Worm (Caenorhabditis elegans) whole organism, L3 larva: ENCODE measurements around the gene T12B3.2.
A peak's percentile ranks its signal among the peaks of the same experiment; 100 is the strongest.

Experiments used
- R02D3.7 ChIP-seq: fragments of 150-350 bp; optimal IDR thresholded peaks from 2 replicates; lab custom pipeline; 2014; ENCODE audit warnings: missing biosample characterization, missing genetic modification characterization
- ZK546.5 ChIP-seq: sonication (generic microtip); optimal IDR thresholded peaks from 2 replicates; lab custom pipeline; 2017; ENCODE audit warnings: missing biosample characterization, missing genetic modification characterization
- aly-2 ChIP-seq: fragments of 150-350 bp; optimal IDR thresholded peaks from 2 replicates; lab custom pipeline; 2014; ENCODE audit warnings: missing biosample characterization, missing genetic modification characterization
- ama-1 ChIP-seq: fragments of 150-350 bp; optimal IDR thresholded peaks from 2 replicates; lab custom pipeline; 2018
- ceh-16 ChIP-seq: sonication (generic microtip); optimal IDR thresholded peaks from 2 replicates; lab custom pipeline; 2017; ENCODE audit warnings: missing biosample characterization, missing genetic modification characterization
- ceh-28 ChIP-seq: fragments of 150-350 bp; optimal IDR thresholded peaks from 2 replicates; lab custom pipeline; 2014; ENCODE audit warnings: missing biosample characterization, missing genetic modification reagents, missing genetic modification characterization
- ceh-82 ChIP-seq: fragments of 150-350 bp; optimal IDR thresholded peaks from 2 replicates; lab custom pipeline; 2014; ENCODE audit warnings: missing biosample characterization, missing genetic modification characterization
- ceh-9 ChIP-seq: sonication (generic microtip); optimal IDR thresholded peaks from 2 replicates; lab custom pipeline; 2018; ENCODE audit warnings: missing biosample characterization, missing genetic modification characterization
- daf-12 ChIP-seq: fragments of 150-350 bp; optimal IDR thresholded peaks from 2 replicates; lab custom pipeline; 2014; ENCODE audit warnings: missing biosample characterization, missing genetic modification reagents, missing genetic modification characterization
- egl-5 ChIP-seq: fragments of 150-350 bp; optimal IDR thresholded peaks from 2 replicates; lab custom pipeline; 2017; ENCODE audit warnings: missing biosample characterization, missing genetic modification reagents, missing genetic modification characterization, inconsistent platforms
- elt-1 ChIP-seq: fragments of 150-350 bp; optimal IDR thresholded peaks from 2 replicates; lab custom pipeline; 2014; ENCODE audit warnings: missing biosample characterization, missing genetic modification characterization
- elt-2 ChIP-seq: sonication (generic microtip); optimal IDR thresholded peaks from 2 replicates; lab custom pipeline; 2016; ENCODE audit warnings: missing genetic modification reagents, mild to moderate bottlenecking, missing genetic modification characterization, missing compliant biosample characterization
- elt-3 ChIP-seq, 3 experiments: fragments of 150-350 bp in 1 of 3; sonication (generic microtip) in 2 of 3; optimal IDR thresholded peaks; 2 replicates in 2 of 3; 4 replicates in 1 of 3; lab custom pipeline; 2014 to 2017; ENCODE audit warnings: missing biosample characterization in 3 of 3, missing genetic modification characterization in 3 of 3
- eor-1 ChIP-seq, 2 experiments: fragments of 150-350 bp; optimal IDR thresholded peaks; 2 replicates each; lab custom pipeline; 2014 to 2018; ENCODE audit warnings: missing biosample characterization in 2 of 2, missing genetic modification characterization in 2 of 2
- fkh-10 ChIP-seq: sonication (generic microtip); optimal IDR thresholded peaks from 2 replicates; lab custom pipeline; 2017; ENCODE audit warnings: missing biosample characterization, missing genetic modification reagents, missing genetic modification characterization
- hmg-11 ChIP-seq: sonication (generic microtip); optimal IDR thresholded peaks from 2 replicates; lab custom pipeline; 2016; ENCODE audit warnings: missing genetic modification characterization, missing compliant biosample characterization
- jun-1 ChIP-seq: fragments of 150-350 bp; optimal IDR thresholded peaks from 2 replicates; lab custom pipeline; 2014; ENCODE audit warnings: missing biosample characterization, missing genetic modification reagents, missing genetic modification characterization
- lin-15B ChIP-seq: fragments of 150-350 bp; optimal IDR thresholded peaks from 2 replicates; lab custom pipeline; 2014; ENCODE audit warnings: missing biosample characterization, missing genetic modification characterization
- lsy-12 ChIP-seq: sonication (generic microtip); optimal IDR thresholded peaks from 2 replicates; lab custom pipeline; 2016; ENCODE audit warnings: mild to moderate bottlenecking, missing genetic modification characterization, missing compliant biosample characterization
- mdl-1 ChIP-seq: fragments of 150-350 bp; optimal IDR thresholded peaks from 2 replicates; lab custom pipeline; 2014; ENCODE audit warnings: missing biosample characterization, missing genetic modification characterization
- nfya-1 ChIP-seq: sonication (generic microtip); optimal IDR thresholded peaks from 2 replicates; lab custom pipeline; 2017; ENCODE audit warnings: missing genetic modification characterization, mild to moderate bottlenecking, missing compliant biosample characterization, antibody characterized with exemption, moderate library complexity; ENCODE audit not compliant: insufficient read depth
- nhr-23 ChIP-seq: fragments of 150-350 bp; optimal IDR thresholded peaks from 2 replicates; lab custom pipeline; 2014; ENCODE audit warnings: missing biosample characterization, missing genetic modification reagents, missing genetic modification characterization
- nhr-237 ChIP-seq: fragments of 150-350 bp; optimal IDR thresholded peaks from 2 replicates; lab custom pipeline; 2014; ENCODE audit warnings: missing biosample characterization, missing genetic modification characterization
- nhr-25 ChIP-seq: sonication (generic microtip); optimal IDR thresholded peaks from 2 replicates; lab custom pipeline; 2017; ENCODE audit warnings: missing biosample characterization, missing genetic modification characterization
- nhr-28 ChIP-seq: fragments of 150-350 bp; optimal IDR thresholded peaks from 2 replicates; lab custom pipeline; 2014; ENCODE audit warnings: missing biosample characterization, missing genetic modification characterization
- nhr-43 ChIP-seq: sonication (generic microtip); optimal IDR thresholded peaks from 2 replicates; lab custom pipeline; 2016; ENCODE audit warnings: mild to moderate bottlenecking, missing genetic modification characterization, missing compliant biosample characterization; ENCODE audit not compliant: poor library complexity, severe bottlenecking
- nhr-67 ChIP-seq: fragments of 150-350 bp; optimal IDR thresholded peaks from 2 replicates; lab custom pipeline; 2014; ENCODE audit warnings: missing biosample characterization, missing genetic modification characterization
- nhr-76 ChIP-seq: fragments of 150-350 bp; sonication (generic microtip); optimal IDR thresholded peaks from 5 replicates; lab custom pipeline; 2014; ENCODE audit warnings: missing biosample characterization, missing genetic modification characterization
- pha-4 ChIP-seq: fragments of 150-350 bp; optimal IDR thresholded peaks from 2 replicates; lab custom pipeline; 2014; ENCODE audit warnings: missing biosample characterization, missing genetic modification reagents, missing genetic modification characterization
- pqm-1 ChIP-seq: fragments of 150-350 bp; optimal IDR thresholded peaks from 2 replicates; lab custom pipeline; 2017; ENCODE audit warnings: missing biosample characterization, missing genetic modification characterization, inconsistent platforms
- skn-1 ChIP-seq: fragments of 150-350 bp; optimal IDR thresholded peaks from 2 replicates; lab custom pipeline; 2014; ENCODE audit warnings: missing biosample characterization, missing genetic modification characterization
- snpc-4 ChIP-seq: fragments of 150-350 bp; optimal IDR thresholded peaks from 2 replicates; lab custom pipeline; 2014; ENCODE audit warnings: missing biosample characterization, missing genetic modification characterization
- unc-39 ChIP-seq: sonication (generic microtip); optimal IDR thresholded peaks from 4 replicates; lab custom pipeline; 2017; ENCODE audit warnings: missing biosample characterization, missing genetic modification characterization
- unc-62 ChIP-seq: fragments of 150-350 bp; sonication (generic microtip); optimal IDR thresholded peaks from 4 replicates; lab custom pipeline; 2014; ENCODE audit warnings: missing biosample characterization, missing genetic modification reagents, missing genetic modification characterization
- ztf-11 ChIP-seq: fragments of 150-350 bp; optimal IDR thresholded peaks from 2 replicates; lab custom pipeline; 2014; ENCODE audit warnings: missing biosample characterization, missing genetic modification characterization
- ztf-4 ChIP-seq: fragments of 150-350 bp; optimal IDR thresholded peaks from 2 replicates; lab custom pipeline; 2014; ENCODE audit warnings: missing biosample characterization, missing genetic modification characterization

T12B3.2 gene

DNA sequence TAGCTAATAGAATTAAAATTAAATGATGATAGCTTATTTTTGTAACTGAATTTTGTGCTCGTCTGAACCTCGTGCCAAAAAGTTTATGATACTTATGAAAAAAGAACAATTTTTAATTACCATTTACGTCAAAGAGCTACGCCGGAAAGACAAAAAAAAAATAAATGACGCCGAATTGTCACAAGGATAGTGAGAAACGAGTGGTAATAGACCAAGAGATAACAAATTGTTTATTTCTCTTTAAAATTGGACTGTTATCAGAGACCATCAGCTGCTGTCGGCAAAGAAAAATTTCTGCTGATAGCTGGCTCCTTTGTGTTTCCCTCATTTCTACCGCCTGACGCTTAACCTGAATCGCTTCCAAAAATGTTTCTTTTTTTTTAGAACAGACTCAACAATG, 17.1 kb downstream of the T12B3.2 start, which contains the start of gene pitr-1:
pitr-1 (plus strand) TSS at position 386 of the 400 bp plus-strand sequence.
- TF ChIP-seq nhr-23 (no peak), ceh-28 (no peak), nhr-237 (no peak), lsy-12 (tag; lab: Kevin White, UChicago) (no peak), egl-5 (tag; lab: Kevin White, UChicago) (no peak), ama-1 (lab: Kevin White, UChicago) (no peak), elt-3 (tag; optimal IDR thresholded peaks at IDR 0.05; lab: Kevin White, UChicago) (no peak), nhr-67 (tag; lab: Kevin White, UChicago) (no peak), daf-12 (tag; lab: Kevin White, UChicago) (no peak), nfya-1 (tag; lab: Kevin White, UChicago) (no peak), ceh-9 (no peak), skn-1 (tag; lab: Kevin White, UChicago) (no peak), jun-1 (tag; lab: Kevin White, UChicago) (peak; percentile 70), nhr-28 (tag; lab: Kevin White, UChicago) (no peak), ceh-82 (tag; lab: Kevin White, UChicago) (no peak), unc-39 (tag; lab: Kevin White, UChicago) (no peak), mdl-1 (tag; lab: Kevin White, UChicago) (no peak), aly-2 (tag; lab: Kevin White, UChicago) (no peak), elt-2 (tag; lab: Kevin White, UChicago) (peak; percentile 87), ztf-11 (tag; lab: Kevin White, UChicago) (no peak), unc-62 (GFP tag; lab: Kevin White, UChicago) (no peak), pha-4 (tag; lab: Kevin White, UChicago) (peak; percentile 30), nhr-43 (no peak), pqm-1 (tag; lab: Kevin White, UChicago) (peak; percentile 83), ZK546.5 (tag; lab: Kevin White, UChicago) (no peak), nhr-25 (tag; lab: Kevin White, UChicago) (no peak), snpc-4 (tag; lab: Kevin White, UChicago) (no peak), ceh-16 (tag; lab: Kevin White, UChicago) (no peak)

DNA sequence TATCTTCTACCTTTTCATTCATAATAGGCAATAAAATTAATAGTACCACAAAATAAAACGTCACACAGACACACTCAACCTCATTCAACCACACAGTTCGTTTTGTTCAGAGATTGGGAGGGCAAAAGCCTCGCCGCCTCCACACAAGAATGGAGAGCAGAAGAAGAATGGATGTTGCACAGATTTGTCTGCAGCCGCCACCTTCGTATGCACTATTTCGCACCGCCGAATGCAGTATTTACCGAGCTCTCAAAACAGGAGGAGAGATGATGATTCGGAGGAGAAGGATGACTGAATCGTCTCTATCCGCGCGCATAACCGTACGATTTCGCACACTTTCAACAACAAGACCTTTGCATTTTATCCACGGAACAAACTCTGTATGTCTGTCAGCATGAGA, 20.9 kb downstream of the T12B3.2 start:
- peak; percentile 14 for TF ChIP-seq ama-1 (lab: Kevin White, UChicago)
- TF ChIP-seq egl-5 (tag; lab: Kevin White, UChicago) = no peak
- peak; percentile 28 for TF ChIP-seq lsy-12 (tag; lab: Kevin White, UChicago)
- TF ChIP-seq elt-3 (tag; optimal IDR thresholded peaks at IDR 0.05; lab: Kevin White, UChicago) = no peak

DNA sequence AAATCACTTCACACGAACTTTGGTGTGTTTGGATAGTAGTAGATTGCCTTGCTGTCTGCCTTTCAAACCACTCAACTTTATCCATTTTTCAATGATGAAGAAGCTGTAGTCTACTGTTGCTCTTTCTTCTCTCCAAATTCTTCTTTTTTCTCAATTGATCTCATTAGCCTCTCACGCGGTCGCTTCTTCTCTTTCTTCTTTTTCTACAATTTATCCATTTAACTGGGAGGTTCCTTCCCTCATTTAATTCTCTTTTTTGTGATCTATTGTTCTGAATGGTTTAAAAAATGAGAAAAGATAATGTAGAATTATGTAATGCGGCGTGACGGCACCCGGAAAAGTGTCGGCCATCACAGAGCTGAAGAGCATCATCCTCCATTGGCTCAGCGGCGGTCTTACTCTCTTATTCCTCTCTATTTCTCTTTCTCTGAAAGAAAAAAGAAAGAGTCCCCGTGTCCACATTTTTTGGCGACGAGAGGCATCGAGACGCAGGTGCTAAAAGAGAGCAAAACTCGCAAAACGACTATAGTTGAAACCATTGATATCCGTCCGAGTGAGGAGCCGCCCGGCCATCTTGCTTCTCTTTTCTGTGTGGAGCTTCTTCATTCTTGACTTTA, 24.0 kb downstream of the T12B3.2 start:
- no peak for TF ChIP-seq nhr-43
- peak; percentile 62 for TF ChIP-seq nfya-1 (tag; lab: Kevin White, UChicago)
- no peak for TF ChIP-seq ceh-28
- TF ChIP-seq jun-1 (tag; lab: Kevin White, UChicago) = no peak
- no peak for TF ChIP-seq ztf-4 (tag; lab: Kevin White, UChicago)
- no peak for TF ChIP-seq pqm-1 (tag; lab: Kevin White, UChicago)
- TF ChIP-seq snpc-4 (tag; lab: Kevin White, UChicago) = no peak
- no peak for TF ChIP-seq nhr-76
- no peak for TF ChIP-seq R02D3.7 (tag; lab: Kevin White, UChicago)
- no peak for TF ChIP-seq ceh-16 (tag; lab: Kevin White, UChicago)
- TF ChIP-seq fkh-10 = peak; percentile 19
- peak; percentile 67 for TF ChIP-seq hmg-11 (tag; lab: Kevin White, UChicago)
- TF ChIP-seq elt-2 (tag; lab: Kevin White, UChicago) = no peak
- no peak for TF ChIP-seq eor-1 (tag; optimal IDR thresholded peaks at IDR 0.05; lab: Kevin White, UChicago)
- no peak for TF ChIP-seq elt-1 (tag; lab: Kevin White, UChicago)
- TF ChIP-seq lsy-12 (tag; lab: Kevin White, UChicago) = no peak
- TF ChIP-seq lin-15B (tag; lab: Kevin White, UChicago) = no peak
- TF ChIP-seq ZK546.5 (tag; lab: Kevin White, UChicago) = no peak
- peak; percentile 41 for TF ChIP-seq egl-5 (tag; lab: Kevin White, UChicago)
